Worm (Caenorhabditis elegans): ENCODE results near the gene nep-26.

The nep-26 gene

ce11 chrII:10302141-10302574, 2.2 kb upstream of the nep-26 start:
- TF ChIP-seq nhr-43 (tag; optimal IDR thresholded peaks at IDR 0.05; ENCODE audit: poor library complexity, severe bottlenecking): peak; percentile 64
- peak; percentile 31 for TF ChIP-seq tbx-2 (tag; optimal IDR thresholded peaks at IDR 0.05)

- TF ChIP-seq aly-2 (tag; optimal IDR thresholded peaks at IDR 0.05): no peak
- no peak for TF ChIP-seq fos-1 (tag; optimal IDR thresholded peaks at IDR 0.05)
- TF ChIP-seq lin-39 (tag; optimal IDR thresholded peaks at IDR 0.05): no peak
- TF ChIP-seq fkh-2 (tag; optimal IDR thresholded peaks at IDR 0.05): no peak
- no peak for TF ChIP-seq nhr-28 (tag; optimal IDR thresholded peaks at IDR 0.05)
- TF ChIP-seq egl-27 (tag; optimal IDR thresholded peaks at IDR 0.05): peak; percentile 17
- no peak for TF ChIP-seq tbx-2 (tag; optimal IDR thresholded peaks at IDR 0.05)
- peak; percentile 81 for TF ChIP-seq lin-15B (tag; optimal IDR thresholded peaks at IDR 0.05)
- TF ChIP-seq hmg-11 (tag; optimal IDR thresholded peaks at IDR 0.05): peak; percentile 93
- no peak for TF ChIP-seq nhr-77 (tag; optimal IDR thresholded peaks at IDR 0.05)
- peak; percentile 2 for TF ChIP-seq snpc-4 (tag; optimal IDR thresholded peaks at IDR 0.05)
- TF ChIP-seq egl-5 (tag; optimal IDR thresholded peaks at IDR 0.05): peak; percentile 63
- TF ChIP-seq pha-4 (tag; optimal IDR thresholded peaks at IDR 0.05): peak; percentile 81
- no peak for TF ChIP-seq eor-1 (tag; optimal IDR thresholded peaks at IDR 0.05)
- TF ChIP-seq jun-1 (tag; optimal IDR thresholded peaks at IDR 0.05): peak; percentile 58
- no peak for TF ChIP-seq elt-3 (tag; optimal IDR thresholded peaks at IDR 0.05)
- no peak for TF ChIP-seq pqm-1 (tag; optimal IDR thresholded peaks at IDR 0.05)
- peak; percentile 52 for TF ChIP-seq nhr-25 (tag; optimal IDR thresholded peaks at IDR 0.05)
- TF ChIP-seq ama-1 (optimal IDR thresholded peaks at IDR 0.05): peak; percentile 62
- TF ChIP-seq sea-2 (GFP tag; optimal IDR thresholded peaks at IDR 0.05): no peak
- TF ChIP-seq R02D3.7 (tag; optimal IDR thresholded peaks at IDR 0.05): peak; percentile 73
- no peak for TF ChIP-seq nhr-76 (tag; optimal IDR thresholded peaks at IDR 0.05)
- TF ChIP-seq elt-1 (tag; optimal IDR thresholded peaks at IDR 0.05): no peak
- no peak for TF ChIP-seq ztf-11 (tag; optimal IDR thresholded peaks at IDR 0.05)
- no peak for TF ChIP-seq nhr-67 (tag; optimal IDR thresholded peaks at IDR 0.05)
- peak; percentile 41 for TF ChIP-seq nhr-43 (tag; optimal IDR thresholded peaks at IDR 0.05; ENCODE audit: poor library complexity, severe bottlenecking)
- TF ChIP-seq zag-1 (tag; optimal IDR thresholded peaks at IDR 0.05): no peak
- no peak for TF ChIP-seq ZK546.5 (tag; optimal IDR thresholded peaks at IDR 0.05)
- TF ChIP-seq nhr-23 (tag; optimal IDR thresholded peaks at IDR 0.05): peak; percentile 61
- TF ChIP-seq unc-62 (GFP tag; optimal IDR thresholded peaks at IDR 0.05): no peak
- TF ChIP-seq elt-2 (tag; optimal IDR thresholded peaks at IDR 0.05): peak; percentile 55
- no peak for TF ChIP-seq ceh-16 (tag; optimal IDR thresholded peaks at IDR 0.05)
- no peak for TF ChIP-seq ceh-9 (tag; optimal IDR thresholded peaks at IDR 0.05)
- no peak for TF ChIP-seq mml-1 (tag; optimal IDR thresholded peaks at IDR 0.05)
- no peak for TF ChIP-seq ztf-4 (tag; optimal IDR thresholded peaks at IDR 0.05)
- no peak for TF ChIP-seq mdl-1 (tag; optimal IDR thresholded peaks at IDR 0.05)
- TF ChIP-seq skn-1 (tag; optimal IDR thresholded peaks at IDR 0.05): peak; percentile 29
- peak; percentile 56 for TF ChIP-seq lsy-12 (tag; optimal IDR thresholded peaks at IDR 0.05)
- peak; percentile 75 for TF ChIP-seq nfya-1 (tag; optimal IDR thresholded peaks at IDR 0.05; ENCODE audit: insufficient read depth)
- TF ChIP-seq nhr-11 (tag; optimal IDR thresholded peaks at IDR 0.05): no peak
- peak; percentile 25 for TF ChIP-seq ceh-28 (tag; optimal IDR thresholded peaks at IDR 0.05)
- TF ChIP-seq daf-12 (tag; optimal IDR thresholded peaks at IDR 0.05): no peak
- TF ChIP-seq nhr-237 (tag; optimal IDR thresholded peaks at IDR 0.05): no peak
- peak; percentile 30 for TF ChIP-seq fkh-10 (GFP tag; optimal IDR thresholded peaks at IDR 0.05)
- no peak for TF ChIP-seq nhr-12 (tag; optimal IDR thresholded peaks at IDR 0.05)
- TF ChIP-seq ceh-82 (tag; optimal IDR thresholded peaks at IDR 0.05): peak; percentile 51
- TF ChIP-seq unc-39 (tag; optimal IDR thresholded peaks at IDR 0.05): no peak
Observed at ce11 chrII:10300954-10301353, 1.0 kb upstream of the nep-26 start, which contains the start of gene mdt-22. Gene mdt-22, plus strand, starts transcription at chrII:10301216.

Data from whole organism, L3 larva.